Fruit fly (Drosophila melanogaster): ENCODE data around the gene kto.

DNA sequence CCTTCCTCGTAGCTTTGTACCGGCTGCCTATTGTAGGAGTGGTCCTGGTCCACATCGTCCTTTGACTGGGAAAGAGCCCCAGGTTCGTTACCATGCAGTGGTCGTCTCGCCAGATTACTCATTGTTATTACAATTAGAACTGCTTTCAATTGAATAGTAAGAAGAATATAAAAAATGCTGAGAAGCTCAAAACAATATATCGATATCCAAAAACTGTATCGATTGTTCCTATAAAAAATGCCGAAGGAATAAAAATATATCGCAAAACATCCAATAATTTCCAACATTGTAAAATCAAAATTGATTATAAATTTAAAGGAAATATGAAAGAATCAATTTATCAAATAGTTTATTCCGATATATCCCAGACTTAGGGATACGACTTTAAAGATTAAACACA is 31.5 kb upstream of the kto start, which contains the start of the genes TORIP and Ccdc58:
- TF ChIP-seq usp (GFP tag; optimal IDR thresholded peaks at IDR 0.05): no peak
- no peak for TF ChIP-seq Vsx2 (GFP tag; optimal IDR thresholded peaks at IDR 0.05; ENCODE audit: partially characterized antibody)
- no peak for TF ChIP-seq sage (GFP tag; optimal IDR thresholded peaks at IDR 0.05)
- TF ChIP-seq Jra (GFP tag; optimal IDR thresholded peaks at IDR 0.05): no peak
